Worm (Caenorhabditis elegans) whole organism, late embryonic: ENCODE results near the gene R144.12.
"Not testable (repeated sequence)": the region's sequence is repeated elsewhere in the genome, so short reads cannot be mapped to it uniquely, and the experiment has no call there.

Source experiments
- C08G9.2 ChIP-seq: sonication (generic microtip); optimal IDR thresholded peaks from 2 replicates; lab custom pipeline; 2016; ENCODE audit warnings: mild to moderate bottlenecking, missing genetic modification characterization, moderate library complexity, missing compliant biosample characterization
- C38D4.7 ChIP-seq: fragments of 200-800 bp; sonication (Bioruptor generic); optimal IDR thresholded peaks from 2 replicates; lab custom pipeline; 2018; ENCODE audit warnings: mild to moderate bottlenecking, missing genetic modification characterization, moderate library complexity, missing compliant biosample characterization
- K02D7.2 ChIP-seq: sonication (generic microtip); optimal IDR thresholded peaks from 2 replicates; lab custom pipeline; 2017; ENCODE audit warnings: mild to moderate bottlenecking, missing genetic modification characterization, missing compliant biosample characterization
- T23F11.4 ChIP-seq: fragments of 200-800 bp; sonication (Bioruptor generic); optimal IDR thresholded peaks from 2 replicates; lab custom pipeline; 2018; ENCODE audit warnings: mild to moderate bottlenecking, missing genetic modification characterization, missing compliant biosample characterization
- ahr-1 ChIP-seq: sonication (generic microtip); optimal IDR thresholded peaks from 2 replicates; lab custom pipeline; 2016; ENCODE audit warnings: missing genetic modification characterization, missing compliant biosample characterization
- ama-1 ChIP-seq: fragments of 150-350 bp; optimal IDR thresholded peaks from 2 replicates; lab custom pipeline; 2014
- ceh-19 ChIP-seq: fragments of 200-800 bp; sonication (Bioruptor generic); optimal IDR thresholded peaks from 2 replicates; lab custom pipeline; 2018; ENCODE audit warnings: mild to moderate bottlenecking, missing genetic modification characterization, missing compliant biosample characterization
- ceh-31 ChIP-seq: sonication (generic microtip); optimal IDR thresholded peaks from 2 replicates; lab custom pipeline; 2016; ENCODE audit warnings: missing genetic modification characterization, missing compliant biosample characterization
- ceh-34 ChIP-seq: sonication (generic microtip); optimal IDR thresholded peaks from 2 replicates; lab custom pipeline; 2016; ENCODE audit warnings: mild to moderate bottlenecking, missing genetic modification characterization, missing compliant biosample characterization
- ceh-45 ChIP-seq: fragments of 200-800 bp; sonication (Bioruptor generic); IDR thresholded peaks from 2 replicates; pipeline ENCODE4 v1.3.6; 2022; ENCODE audit warnings: missing genetic modification reagents, missing genetic modification characterization, missing compliant biosample characterization
- ceh-6 ChIP-seq: fragments of 200-800 bp; sonication (Bioruptor generic); optimal IDR thresholded peaks from 2 replicates; lab custom pipeline; 2018; ENCODE audit warnings: mild to moderate bottlenecking, missing genetic modification characterization, missing compliant biosample characterization
- che-1 ChIP-seq: sonication (generic microtip); optimal IDR thresholded peaks from 2 replicates; lab custom pipeline; 2016; ENCODE audit warnings: mild to moderate bottlenecking, missing genetic modification characterization, missing compliant biosample characterization
- elt-2 ChIP-seq: sonication (generic microtip); optimal IDR thresholded peaks from 2 replicates; lab custom pipeline; 2016; ENCODE audit warnings: missing genetic modification reagents, missing genetic modification characterization, missing compliant biosample characterization
- ets-4 ChIP-seq: sonication (generic microtip); optimal IDR thresholded peaks from 2 replicates; lab custom pipeline; 2016; ENCODE audit warnings: missing genetic modification characterization, missing compliant biosample characterization
- fax-1 ChIP-seq: sonication (generic microtip); optimal IDR thresholded peaks from 2 replicates; lab custom pipeline; 2016; ENCODE audit warnings: missing genotype, missing genetic modification characterization, missing compliant biosample characterization
- fkh-10 ChIP-seq: fragments of 150-350 bp; optimal IDR thresholded peaks from 2 replicates; lab custom pipeline; 2014; ENCODE audit warnings: missing biosample characterization, missing genetic modification reagents, missing genetic modification characterization
- fkh-6 ChIP-seq: sonication (generic microtip); optimal IDR thresholded peaks from 2 replicates; lab custom pipeline; 2016; ENCODE audit warnings: missing genetic modification characterization, missing compliant biosample characterization
- gmeb-2 ChIP-seq: sonication (generic microtip); optimal IDR thresholded peaks from 2 replicates; lab custom pipeline; 2016; ENCODE audit warnings: missing genetic modification characterization, inconsistent platforms, missing compliant biosample characterization
- hlh-15 ChIP-seq: sonication (generic microtip); optimal IDR thresholded peaks from 2 replicates; lab custom pipeline; 2016; ENCODE audit warnings: missing genetic modification characterization, missing compliant biosample characterization
- hlh-30 ChIP-seq: sonication (generic microtip); optimal IDR thresholded peaks from 2 replicates; lab custom pipeline; 2017; ENCODE audit warnings: antibody characterized with exemption, missing genetic modification characterization, missing compliant biosample characterization; ENCODE audit not compliant: insufficient read depth
- hlh-6 ChIP-seq: sonication (generic microtip); optimal IDR thresholded peaks from 2 replicates; lab custom pipeline; 2016; ENCODE audit warnings: missing genotype, missing genetic modification characterization, missing compliant biosample characterization
- hlh-8 ChIP-seq: sonication (generic microtip); optimal IDR thresholded peaks from 2 replicates; lab custom pipeline; 2016; ENCODE audit warnings: missing genotype, missing genetic modification characterization, missing compliant biosample characterization
- lim-6 ChIP-seq: sonication (generic microtip); optimal IDR thresholded peaks from 2 replicates; lab custom pipeline; 2016; ENCODE audit warnings: missing genetic modification characterization, missing compliant biosample characterization
- lin-11 ChIP-seq: fragments of 200-800 bp; sonication (Bioruptor generic); optimal IDR thresholded peaks from 2 replicates; lab custom pipeline; 2018; ENCODE audit warnings: mild to moderate bottlenecking, missing genetic modification characterization, missing compliant biosample characterization
- nfya-1 ChIP-seq: sonication (generic microtip); optimal IDR thresholded peaks from 2 replicates; lab custom pipeline; 2017; ENCODE audit warnings: missing genetic modification characterization, mild to moderate bottlenecking, missing compliant biosample characterization, antibody characterized with exemption, moderate library complexity
- nhr-11 ChIP-seq: fragments of 150-350 bp; optimal IDR thresholded peaks from 2 replicates; lab custom pipeline; 2014; ENCODE audit warnings: missing biosample characterization, missing genetic modification characterization
- npax-4 ChIP-seq: sonication (generic microtip); optimal IDR thresholded peaks from 2 replicates; lab custom pipeline; 2016; ENCODE audit warnings: missing genetic modification characterization, missing compliant biosample characterization
- pag-3 ChIP-seq: sonication (generic microtip); optimal IDR thresholded peaks from 2 replicates; lab custom pipeline; 2016; ENCODE audit warnings: missing compliant biosample characterization, missing genetic modification characterization, borderline replicate concordance
- pat-9 ChIP-seq: fragments of 200-800 bp; sonication (Bioruptor generic); optimal IDR thresholded peaks from 2 replicates; lab custom pipeline; 2018; ENCODE audit warnings: mild to moderate bottlenecking, missing genetic modification characterization, moderate library complexity, missing compliant biosample characterization
- pha-2 ChIP-seq: sonication (generic microtip); optimal IDR thresholded peaks from 2 replicates; lab custom pipeline; 2017; ENCODE audit warnings: mild to moderate bottlenecking, missing genetic modification characterization, missing compliant biosample characterization
- pha-4 ChIP-seq: fragments of 150-350 bp; optimal IDR thresholded peaks from 2 replicates; lab custom pipeline; 2018; ENCODE audit warnings: missing biosample characterization, missing genetic modification reagents, missing genetic modification characterization
- pros-1 ChIP-seq: fragments of 150-350 bp; optimal IDR thresholded peaks from 2 replicates; lab custom pipeline; 2014; ENCODE audit warnings: missing biosample characterization, missing genetic modification reagents, missing genetic modification characterization
- ref-2 ChIP-seq: sonication (generic microtip); optimal IDR thresholded peaks from 2 replicates; lab custom pipeline; 2016; ENCODE audit warnings: missing genetic modification characterization, missing compliant biosample characterization
- rnt-1 ChIP-seq: sonication (generic microtip); optimal IDR thresholded peaks from 2 replicates; lab custom pipeline; 2016; ENCODE audit warnings: missing genetic modification characterization, missing compliant biosample characterization
- sdc-2 ChIP-seq: sonication (generic microtip); optimal IDR thresholded peaks from 2 replicates; lab custom pipeline; 2016; ENCODE audit warnings: missing genotype, missing genetic modification characterization, missing compliant biosample characterization
- sox-4 ChIP-seq: sonication (generic microtip); optimal IDR thresholded peaks from 2 replicates; lab custom pipeline; 2017; ENCODE audit warnings: mild to moderate bottlenecking, missing genetic modification characterization, inconsistent platforms, missing compliant biosample characterization
- tbx-7 ChIP-seq: sonication (generic microtip); optimal IDR thresholded peaks from 2 replicates; lab custom pipeline; 2016; ENCODE audit warnings: missing genotype, missing genetic modification characterization, missing compliant biosample characterization
- unc-3 ChIP-seq, 2 experiments: fragments of 200-800 bp in 1 of 2; sonication (Bioruptor generic) in 1 of 2; sonication (generic microtip) in 1 of 2; conservative IDR thresholded peaks in 1 of 2; optimal IDR thresholded peaks in 1 of 2; 2 replicates each; pipeline versions ENCODE4 v1.3.6 to Lab custom; 2016 to 2022; ENCODE audit warnings: missing compliant biosample characterization in 2 of 2, missing genetic modification characterization in 2 of 2, missing genetic modification reagents in 1 of 2
- unc-55 ChIP-seq: sonication (generic microtip); optimal IDR thresholded peaks from 2 replicates; lab custom pipeline; 2017; ENCODE audit warnings: missing biosample characterization, missing genetic modification reagents, missing genetic modification characterization
- zip-5 ChIP-seq: sonication (generic microtip); optimal IDR thresholded peaks from 2 replicates; lab custom pipeline; 2016; ENCODE audit warnings: missing genetic modification characterization, missing compliant biosample characterization

The R144.12 gene

DNA sequence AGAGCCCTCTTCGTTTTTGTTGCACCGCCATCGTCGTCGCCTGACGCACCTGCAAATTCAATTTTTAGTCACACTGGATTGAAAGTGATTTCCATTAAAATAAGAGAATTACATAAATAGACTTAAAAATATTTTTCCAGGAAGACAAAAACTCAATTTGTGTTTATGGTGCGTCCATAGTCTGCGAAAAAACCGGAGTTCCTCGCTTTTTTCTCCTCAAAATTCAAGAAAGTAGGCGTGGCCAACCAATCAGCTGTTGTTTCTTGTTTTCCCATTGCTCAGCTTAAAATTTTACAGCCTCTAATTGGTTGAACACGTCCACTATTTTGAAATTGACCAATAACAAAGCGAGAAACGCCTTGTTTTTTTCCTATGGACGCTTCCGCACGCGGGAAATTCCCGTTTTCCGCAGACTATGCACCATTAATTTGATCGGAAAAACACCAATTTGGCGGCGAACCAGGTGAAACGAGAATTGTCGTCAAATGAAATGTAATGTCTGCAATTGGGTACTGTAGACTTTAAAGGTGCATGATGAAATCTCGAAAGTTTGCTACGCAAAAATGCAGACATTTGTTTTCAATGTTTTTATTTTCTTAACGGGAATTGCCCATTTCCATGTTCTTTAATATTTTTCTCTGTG, 22.2 kb downstream of the R144.12 start, which contains the start of gene C27F2.7:
TSS of gene C27F2.7 (minus strand) at position 51 of the 643 bp plus-strand sequence.
- no peak for TF ChIP-seq pat-9 (tag; lab: Kevin White, UChicago)
- TF ChIP-seq fkh-6 (tag; lab: Kevin White, UChicago), result no peak
- TF ChIP-seq che-1 (tag; lab: Kevin White, UChicago), result no peak
- no peak for TF ChIP-seq ama-1 (lab: Kevin White, UChicago)
- TF ChIP-seq zip-5 (tag; lab: Kevin White, UChicago), result no peak
- TF ChIP-seq hlh-8 (tag; lab: Kevin White, UChicago), result no peak
- TF ChIP-seq ref-2, result no peak
- TF ChIP-seq nfya-1 (tag; lab: Kevin White, UChicago), result peak; percentile 24

DNA sequence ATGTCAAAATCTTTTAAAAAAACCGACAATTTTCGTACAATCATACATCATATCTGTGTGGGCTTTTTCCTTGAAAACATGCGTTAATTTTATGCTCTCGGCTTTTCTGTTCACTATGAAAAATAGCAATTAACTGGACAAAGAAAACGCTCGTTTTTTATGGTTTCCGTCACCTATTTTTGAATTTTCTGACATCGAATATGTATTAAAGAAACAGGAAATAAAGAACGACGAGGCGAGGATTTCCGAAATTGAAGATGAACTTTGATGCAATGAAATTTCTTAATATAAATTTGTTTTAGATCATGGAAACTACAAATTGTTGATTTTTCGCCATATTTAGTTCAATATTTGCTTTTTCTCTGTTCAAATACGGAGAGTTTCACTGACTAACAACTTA, 22.8 kb downstream of the R144.12 start:
- TF ChIP-seq ceh-6 (GFP tag; lab: Kevin White, UChicago) (no peak), tbx-7 (no peak), hlh-6 (no peak), T23F11.4 (no peak), ceh-45 (GFP tag; lab: Robert Waterston, UW) (no peak), npax-4 (no peak), sox-4 (tag; lab: Kevin White, UChicago) (no peak), sdc-2 (no peak), hlh-30 (tag; lab: Kevin White, UChicago) (no peak), ceh-34 (tag; lab: Kevin White, UChicago) (no peak), hlh-15 (tag; lab: Kevin White, UChicago) (no peak), unc-55 (GFP tag; lab: Kevin White, UChicago) (no peak), rnt-1 (no peak), K02D7.2 (tag; lab: Kevin White, UChicago) (no peak), pha-4 (tag; lab: Kevin White, UChicago) (no peak), fax-1 (tag; lab: Kevin White, UChicago) (no peak), ets-4 (tag; lab: Kevin White, UChicago) (no peak), ref-2 (no peak), lim-6 (no peak), pha-2 (tag; lab: Kevin White, UChicago) (no peak)
- TF ChIP-seq, all 69 proteins: peak for 0

DNA sequence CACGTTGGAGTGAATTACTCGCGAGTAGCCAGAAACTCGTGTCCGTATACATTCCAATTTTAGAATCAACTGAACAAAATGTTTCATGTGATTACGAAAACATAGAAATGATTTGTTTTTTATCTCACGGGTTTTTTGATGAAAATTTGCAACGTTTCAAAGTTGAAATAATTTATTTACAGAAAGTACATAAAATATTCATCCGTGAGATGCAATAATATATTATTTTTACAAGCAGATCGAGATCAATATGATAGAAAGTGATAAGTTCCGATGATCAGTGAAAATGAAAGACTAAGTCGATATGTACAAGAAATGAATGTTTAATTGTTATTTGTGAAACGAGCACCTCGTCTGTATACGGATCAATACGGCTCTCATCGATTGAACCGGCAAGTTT, 26.4 kb downstream of the R144.12 start, which contains the start of gene C27F2.6:
TSS of gene C27F2.6 (minus strand) at position 101 of the 400 bp plus-strand sequence.
- TF ChIP-seq fkh-10 (GFP tag; lab: Kevin White, UChicago); npax-4; pat-9 (tag; lab: Kevin White, UChicago): not testable (repeated sequence)

DNA sequence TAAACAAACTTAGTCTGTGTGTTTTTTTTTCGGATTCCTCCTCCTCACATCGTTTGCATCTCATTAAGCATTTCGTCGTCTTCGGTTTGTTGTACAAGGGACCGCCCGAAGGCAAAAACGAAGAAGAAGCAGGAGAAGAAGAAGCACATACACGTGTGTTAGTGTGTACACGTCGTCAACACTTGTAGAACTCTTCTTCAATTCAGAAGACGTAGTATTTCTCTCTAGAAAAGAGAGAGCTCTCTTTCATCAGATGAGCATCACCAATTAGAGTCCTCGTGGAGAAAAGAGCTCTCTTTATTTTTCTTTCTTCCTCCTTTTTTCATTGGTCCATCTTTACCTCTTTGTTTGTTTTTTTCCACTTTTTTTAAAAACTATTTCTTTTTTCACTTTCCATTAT, 38.6 kb downstream of the R144.12 start:
- no peak for TF ChIP-seq lim-6
- TF ChIP-seq C38D4.7 (GFP tag; lab: Kevin White, UChicago), result no peak
- no peak for TF ChIP-seq unc-3 (GFP tag; conservative IDR thresholded peaks at IDR 0.05; lab: Robert Waterston, UW)
- no peak for TF ChIP-seq unc-3 (tag; optimal IDR thresholded peaks at IDR 0.05; lab: Kevin White, UChicago)
- no peak for TF ChIP-seq ceh-6 (GFP tag; lab: Kevin White, UChicago)
- TF ChIP-seq ahr-1 (tag; lab: Kevin White, UChicago), result no peak
- no peak for TF ChIP-seq gmeb-2
- TF ChIP-seq fkh-10 (GFP tag; lab: Kevin White, UChicago), result no peak
- no peak for TF ChIP-seq pag-3
- no peak for TF ChIP-seq C08G9.2 (tag; lab: Kevin White, UChicago)
- TF ChIP-seq elt-2, result no peak
- no peak for TF ChIP-seq pros-1 (tag; lab: Kevin White, UChicago)
- TF ChIP-seq ceh-19 (GFP tag; lab: Kevin White, UChicago), result no peak
- TF ChIP-seq nhr-11, result no peak
- TF ChIP-seq nfya-1 (tag; lab: Kevin White, UChicago), result no peak
- TF ChIP-seq che-1 (tag; lab: Kevin White, UChicago), result no peak
- TF ChIP-seq lin-11 (tag; lab: Kevin White, UChicago), result no peak
- TF ChIP-seq ceh-31 (tag; lab: Kevin White, UChicago), result no peak
- no peak for TF ChIP-seq pha-2 (tag; lab: Kevin White, UChicago)
- TF ChIP-seq, all 69 proteins: peak for 0
